Worm (Caenorhabditis elegans): ENCODE data around the gene ulp-3.

The ulp-3 gene

ce11 chrIV:1959554-1959953 lies 3.9 kb upstream of the ulp-3 start, which contains the start of gene tdpo-1:
Gene tdpo-1 (plus strand): TSS chrIV:1959854.
- TF ChIP-seq pha-4 (tag; optimal IDR thresholded peaks at IDR 0.05) (no peak), lin-32 (GFP tag; optimal IDR thresholded peaks at IDR 0.05) (no peak)

ce11 chrIV:1964057-1964456 lies 623 bp downstream of the ulp-3 start:
- TF ChIP-seq bed-3 (GFP tag; optimal IDR thresholded peaks at IDR 0.05) (no peak), unc-39 (tag; optimal IDR thresholded peaks at IDR 0.05) (no peak), unc-62 (GFP tag; optimal IDR thresholded peaks at IDR 0.05) (no peak), ceh-43 (GFP tag; optimal IDR thresholded peaks at IDR 0.05) (no peak), unc-120 (tag; optimal IDR thresholded peaks at IDR 0.05; ENCODE audit: poor library complexity, severe bottlenecking) (no peak), lin-13 (tag; optimal IDR thresholded peaks at IDR 0.05) (no peak), ces-1 (GFP tag; optimal IDR thresholded peaks at IDR 0.05) (no peak), ceh-83 (GFP tag; optimal IDR thresholded peaks at IDR 0.05) (no peak), elt-1 (tag; optimal IDR thresholded peaks at IDR 0.05; ENCODE audit: borderline replicate concordance, insufficient read depth) (no peak), drap-1 (GFP tag; optimal IDR thresholded peaks at IDR 0.05) (no peak), nhr-28 (tag; optimal IDR thresholded peaks at IDR 0.05) (no peak), ztf-11 (tag; optimal IDR thresholded peaks at IDR 0.05) (no peak), flh-1 (GFP tag; optimal IDR thresholded peaks at IDR 0.05) (no peak), ham-2 (GFP tag; optimal IDR thresholded peaks at IDR 0.05) (no peak), nhr-2 (tag; optimal IDR thresholded peaks at IDR 0.05) (no peak), tbx-8 (GFP tag; optimal IDR thresholded peaks at IDR 0.05) (no peak)

- no peak for TF ChIP-seq sem-2 (GFP tag; optimal IDR thresholded peaks at IDR 0.05)
- TF ChIP-seq lin-32 (GFP tag; optimal IDR thresholded peaks at IDR 0.05), result no peak
- no peak for TF ChIP-seq tbx-8 (GFP tag; optimal IDR thresholded peaks at IDR 0.05)
Observed at ce11 chrIV:1965135-1965534, 1.7 kb downstream of the ulp-3 start, which contains the start of gene Y48A5A.1. Gene Y48A5A.1 (plus strand): TSS chrIV:1965481.

- no peak for TF ChIP-seq mep-1 (tag; optimal IDR thresholded peaks at IDR 0.05)
- no peak for TF ChIP-seq lsy-2 (tag; optimal IDR thresholded peaks at IDR 0.05)
- TF ChIP-seq hlh-1 (tag; optimal IDR thresholded peaks at IDR 0.05), result no peak
- no peak for TF ChIP-seq sptf-1 (tag; optimal IDR thresholded peaks at IDR 0.05)
- TF ChIP-seq nhr-12 (tag; optimal IDR thresholded peaks at IDR 0.05), result no peak
- TF ChIP-seq bed-3 (GFP tag; optimal IDR thresholded peaks at IDR 0.05), result no peak
- no peak for TF ChIP-seq sem-2 (GFP tag; optimal IDR thresholded peaks at IDR 0.05)
Observed at ce11 chrIV:1969353-1969752, 5.9 kb downstream of the ulp-3 start, which contains the start of gene Y48A5A.3. Gene Y48A5A.3 (plus strand): TSS chrIV:1969737.

ce11 chrIV:1970158-1970557 lies 6.7 kb downstream of the ulp-3 start:
- TF ChIP-seq unc-39 (tag; optimal IDR thresholded peaks at IDR 0.05) (no peak), cnd-1 (tag; optimal IDR thresholded peaks at IDR 0.05) (no peak), snpc-4 (tag; optimal IDR thresholded peaks at IDR 0.05) (no peak), ces-1 (GFP tag; optimal IDR thresholded peaks at IDR 0.05) (no peak), hlh-1 (tag; optimal IDR thresholded peaks at IDR 0.05) (no peak)

ce11 chrIV:1971078-1971477 lies 7.6 kb downstream of the ulp-3 start:
- no peak for TF ChIP-seq mls-2 (tag; optimal IDR thresholded peaks at IDR 0.05)
- TF ChIP-seq tbx-8 (GFP tag; optimal IDR thresholded peaks at IDR 0.05), result no peak
- TF ChIP-seq M03D4.4 (tag; optimal IDR thresholded peaks at IDR 0.05), result no peak

- TF ChIP-seq nhr-2 (tag; optimal IDR thresholded peaks at IDR 0.05), result no peak
- no peak for TF ChIP-seq sem-2 (GFP tag; optimal IDR thresholded peaks at IDR 0.05)
- no peak for TF ChIP-seq nhr-76 (tag; optimal IDR thresholded peaks at IDR 0.05)
- no peak for TF ChIP-seq ham-2 (GFP tag; optimal IDR thresholded peaks at IDR 0.05)
- TF ChIP-seq unc-39 (tag; optimal IDR thresholded peaks at IDR 0.05), result no peak
- no peak for TF ChIP-seq hlh-1 (tag; optimal IDR thresholded peaks at IDR 0.05)
- no peak for TF ChIP-seq sptf-1 (tag; optimal IDR thresholded peaks at IDR 0.05)
- no peak for TF ChIP-seq lin-32 (GFP tag; optimal IDR thresholded peaks at IDR 0.05)
- no peak for TF ChIP-seq ces-1 (GFP tag; optimal IDR thresholded peaks at IDR 0.05)
- TF ChIP-seq nhr-237 (tag; optimal IDR thresholded peaks at IDR 0.05), result no peak
- TF ChIP-seq blmp-1 (tag; optimal IDR thresholded peaks at IDR 0.05), result no peak
- TF ChIP-seq elt-1 (tag; optimal IDR thresholded peaks at IDR 0.05; ENCODE audit: borderline replicate concordance, insufficient read depth), result no peak
- no peak for TF ChIP-seq elt-3 (tag; optimal IDR thresholded peaks at IDR 0.05)
- no peak for TF ChIP-seq unc-62 (GFP tag; optimal IDR thresholded peaks at IDR 0.05)
- TF ChIP-seq nhr-28 (tag; optimal IDR thresholded peaks at IDR 0.05), result no peak
- TF ChIP-seq bed-3 (GFP tag; optimal IDR thresholded peaks at IDR 0.05), result no peak
- no peak for TF ChIP-seq cnd-1 (tag; optimal IDR thresholded peaks at IDR 0.05)
- no peak for TF ChIP-seq unc-120 (tag; optimal IDR thresholded peaks at IDR 0.05; ENCODE audit: poor library complexity, severe bottlenecking)
- no peak for TF ChIP-seq flh-1 (GFP tag; optimal IDR thresholded peaks at IDR 0.05)
- TF ChIP-seq ceh-43 (GFP tag; optimal IDR thresholded peaks at IDR 0.05), result no peak
Observed at ce11 chrIV:1972271-1972670, 8.8 kb downstream of the ulp-3 start, which contains the start of gene Y76B12C.4. Gene Y76B12C.4 (minus strand): TSS chrIV:1972371.

Measured in whole organism, mixed stage, embryonic.